Worm (Caenorhabditis elegans) whole organism, mixed stage, embryonic: ENCODE results near the gene cpt-6.

Experiments used
- bed-3 ChIP-seq: fragments of 200-800 bp; sonication (Bioruptor generic); optimal IDR thresholded peaks from 3 replicates; lab custom pipeline; 2018; ENCODE audit warnings: mild to moderate bottlenecking, missing genetic modification characterization, moderate library complexity, missing compliant biosample characterization
- ceh-83 ChIP-seq: fragments of 200-800 bp; sonication (Bioruptor generic); optimal IDR thresholded peaks from 2 replicates; lab custom pipeline; 2018; ENCODE audit warnings: mild to moderate bottlenecking, missing genetic modification characterization, missing compliant biosample characterization
- elt-3 ChIP-seq: fragments of 150-350 bp; optimal IDR thresholded peaks from 2 replicates; lab custom pipeline; 2014; ENCODE audit warnings: missing biosample characterization, missing genetic modification characterization
- lin-32 ChIP-seq: fragments of 200-800 bp; sonication (Bioruptor generic); optimal IDR thresholded peaks from 2 replicates; lab custom pipeline; 2018; ENCODE audit warnings: mild to moderate bottlenecking, missing genetic modification characterization, missing compliant biosample characterization
- lsy-2 ChIP-seq: fragments of 150-350 bp; optimal IDR thresholded peaks from 2 replicates; lab custom pipeline; 2014; ENCODE audit warnings: missing biosample characterization, missing genetic modification characterization
- mep-1 ChIP-seq: fragments of 150-350 bp; optimal IDR thresholded peaks from 2 replicates; lab custom pipeline; 2017; ENCODE audit warnings: missing biosample characterization, missing genetic modification reagents, missing genetic modification characterization, inconsistent platforms
- nhr-12 ChIP-seq: fragments of 150-350 bp; optimal IDR thresholded peaks from 2 replicates; lab custom pipeline; 2014; ENCODE audit warnings: missing biosample characterization, missing genetic modification characterization
- nhr-237 ChIP-seq: fragments of 150-350 bp; optimal IDR thresholded peaks from 2 replicates; lab custom pipeline; 2014; ENCODE audit warnings: missing biosample characterization, missing genetic modification characterization
- nhr-28 ChIP-seq: fragments of 150-350 bp; optimal IDR thresholded peaks from 2 replicates; lab custom pipeline; 2014; ENCODE audit warnings: missing biosample characterization, missing genetic modification characterization
- nhr-76 ChIP-seq: sonication (generic microtip); optimal IDR thresholded peaks from 2 replicates; lab custom pipeline; 2017; ENCODE audit warnings: missing biosample characterization, missing genetic modification characterization

DNA sequence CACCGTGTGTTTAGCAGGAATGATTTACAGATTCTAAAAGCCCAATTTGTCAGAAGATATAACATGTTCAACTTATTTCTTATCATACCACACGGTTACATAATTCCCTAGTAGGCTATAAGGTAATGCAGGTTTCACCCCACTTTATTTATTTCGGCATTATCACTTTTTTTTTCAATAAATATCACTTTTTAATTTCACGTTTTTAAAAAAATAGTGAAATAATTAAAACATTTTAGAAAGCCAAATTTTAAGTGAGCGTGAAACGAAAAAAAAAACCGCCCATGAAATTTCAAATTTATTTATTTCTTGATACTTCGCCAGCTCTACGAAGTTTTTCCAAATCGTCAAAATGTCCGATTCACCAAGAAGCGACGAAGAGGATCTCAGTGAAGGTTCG is 45.4 kb downstream of the cpt-6 start, which contains the start of gene fbxa-196:
- TF ChIP-seq ceh-83 = no peak
- TF ChIP-seq nhr-28 (tag; lab: Kevin White, UChicago) = no peak
- TF ChIP-seq lsy-2 (tag; lab: Kevin White, UChicago) = no peak
- no peak for TF ChIP-seq mep-1 (tag; lab: Kevin White, UChicago)
- TF ChIP-seq nhr-237 (tag; lab: Kevin White, UChicago) = no peak
- TF ChIP-seq lin-32 (GFP tag; lab: Kevin White, UChicago) = no peak
- TF ChIP-seq elt-3 (tag; lab: Kevin White, UChicago) = no peak
- TF ChIP-seq bed-3 (GFP tag; lab: Kevin White, UChicago) = no peak
- no peak for TF ChIP-seq nhr-12 (tag; lab: Kevin White, UChicago)
- no peak for TF ChIP-seq nhr-76 (tag; lab: Kevin White, UChicago)
